Worm (Caenorhabditis elegans) whole organism, L4 larva: ENCODE measurements around the gene C47E8.4.

ENCODE experiments used
- F10B5.3 ChIP-seq: sonication (generic microtip); optimal IDR thresholded peaks from 2 replicates; lab custom pipeline; 2016; ENCODE audit warnings: mild to moderate bottlenecking, missing genetic modification characterization, missing compliant biosample characterization
- F44E2.7 ChIP-seq: fragments of 200-800 bp; sonication (Bioruptor generic); IDR thresholded peaks from 2 replicates; pipeline ENCODE4 v2.1.2; 2022; ENCODE audit warnings: missing genetic modification characterization, missing compliant biosample characterization
- R02D3.7 ChIP-seq: fragments of 150-350 bp; sonication (generic microtip); optimal IDR thresholded peaks from 3 replicates; lab custom pipeline; 2014; ENCODE audit warnings: missing biosample characterization, missing genetic modification characterization
- T26A8.4 ChIP-seq: fragments of 200-800 bp; sonication (Bioruptor generic); IDR thresholded peaks from 2 replicates; pipeline ENCODE4 v1.3.6; 2022; ENCODE audit warnings: missing genetic modification characterization, missing compliant biosample characterization
- ZK337.2 ChIP-seq: fragments of 200-800 bp; sonication (Bioruptor generic); IDR thresholded peaks from 2 replicates; pipeline ENCODE4 v1.3.6; 2022; ENCODE audit warnings: missing genetic modification reagents, missing genetic modification characterization, missing compliant biosample characterization
- ZK546.5 ChIP-seq, 2 experiments: sonication (generic microtip); optimal IDR thresholded peaks; 2 replicates each; lab custom pipeline; 2017; ENCODE audit warnings: missing biosample characterization in 2 of 2, missing genetic modification characterization in 2 of 2
- aha-1 ChIP-seq: fragments of 150-350 bp; peaks from one replicate; lab custom pipeline; 2014; ENCODE audit warnings: missing biosample characterization, missing genetic modification characterization
- attf-4 ChIP-seq: sonication (generic microtip); optimal IDR thresholded peaks from 3 replicates; lab custom pipeline; 2017; ENCODE audit warnings: missing biosample characterization, missing genetic modification characterization
- ceh-28 ChIP-seq: fragments of 150-350 bp; optimal IDR thresholded peaks from 2 replicates; lab custom pipeline; 2014; ENCODE audit warnings: missing biosample characterization, missing genetic modification reagents, missing genetic modification characterization
- ceh-44 ChIP-seq: fragments of 200-800 bp; sonication (Bioruptor generic); IDR thresholded peaks from 2 replicates; pipeline ENCODE4 v1.3.6; 2022; ENCODE audit warnings: missing genetic modification reagents, missing genetic modification characterization, missing compliant biosample characterization
- ceh-82 ChIP-seq: sonication (generic microtip); optimal IDR thresholded peaks from 2 replicates; lab custom pipeline; 2017; ENCODE audit warnings: missing biosample characterization, missing genetic modification characterization
- cey-2 ChIP-seq: sonication (generic microtip); optimal IDR thresholded peaks from 3 replicates; lab custom pipeline; 2017; ENCODE audit warnings: missing genetic modification characterization, mild to moderate bottlenecking, missing compliant biosample characterization, antibody characterized with exemption, borderline replicate concordance; ENCODE audit not compliant: insufficient read depth
- ctbp-1 ChIP-seq: fragments of 200-800 bp; sonication (Bioruptor generic); IDR thresholded peaks from 2 replicates; pipeline ENCODE4 v1.3.6; 2022; ENCODE audit warnings: missing genetic modification reagents, missing genetic modification characterization, missing compliant biosample characterization
- daf-19 ChIP-seq: fragments of 200-800 bp; sonication (Bioruptor generic); conservative IDR thresholded peaks from 2 replicates; pipeline ENCODE4 v1.3.6; 2022; ENCODE audit warnings: missing genetic modification characterization, missing compliant biosample characterization
- dmd-9 ChIP-seq: fragments of 200-800 bp; sonication (Bioruptor generic); IDR thresholded peaks from 2 replicates; pipeline ENCODE4 v1.3.6; 2022; ENCODE audit warnings: missing genetic modification reagents, missing genetic modification characterization, missing compliant biosample characterization
- duxl-1 ChIP-seq: sonication (generic microtip); optimal IDR thresholded peaks from 2 replicates; lab custom pipeline; 2016; ENCODE audit warnings: mild to moderate bottlenecking, missing genetic modification characterization, moderate library complexity, missing compliant biosample characterization; ENCODE audit not compliant: poor library complexity
- egl-27 ChIP-seq: sonication (generic microtip); optimal IDR thresholded peaks from 3 replicates; lab custom pipeline; 2017; ENCODE audit warnings: missing biosample characterization, missing genetic modification reagents, missing genetic modification characterization
- fkh-10 ChIP-seq: fragments of 150-350 bp; optimal IDR thresholded peaks from 2 replicates; lab custom pipeline; 2014; ENCODE audit warnings: missing biosample characterization, missing genetic modification reagents, missing genetic modification characterization
- fos-1 ChIP-seq: fragments of 150-350 bp; optimal IDR thresholded peaks from 2 replicates; lab custom pipeline; 2014; ENCODE audit warnings: missing biosample characterization, missing genetic modification characterization
- gei-8 ChIP-seq: fragments of 200-800 bp; sonication (Bioruptor generic); optimal IDR thresholded peaks from 2 replicates; lab custom pipeline; 2018; ENCODE audit warnings: mild to moderate bottlenecking, missing genetic modification characterization, missing compliant biosample characterization
- lin-13 ChIP-seq: fragments of 150-350 bp; optimal IDR thresholded peaks from 2 replicates; lab custom pipeline; 2014; ENCODE audit warnings: missing biosample characterization, missing genetic modification reagents, missing genetic modification characterization
- lin-38 ChIP-seq: fragments of 200-800 bp; sonication (Bioruptor generic); IDR thresholded peaks from 2 replicates; pipeline ENCODE4 v1.3.6; 2022; ENCODE audit warnings: missing genetic modification reagents, missing genetic modification characterization, missing compliant biosample characterization
- lir-3 ChIP-seq: sonication (generic microtip); optimal IDR thresholded peaks from 2 replicates; lab custom pipeline; 2016; ENCODE audit warnings: mild to moderate bottlenecking, missing genetic modification characterization, missing compliant biosample characterization
- mep-1 ChIP-seq: fragments of 150-350 bp; sonication (generic microtip); optimal IDR thresholded peaks from 3 replicates; lab custom pipeline; 2014; ENCODE audit warnings: missing biosample characterization, missing genetic modification characterization
- mxl-2 ChIP-seq: fragments of 200-800 bp; sonication (Bioruptor generic); conservative IDR thresholded peaks from 2 replicates; pipeline ENCODE4 v1.3.6; 2022; ENCODE audit warnings: missing genetic modification reagents, missing genetic modification characterization, missing compliant biosample characterization
- nhr-10 ChIP-seq: fragments of 150-350 bp; optimal IDR thresholded peaks from 2 replicates; lab custom pipeline; 2014; ENCODE audit warnings: missing biosample characterization, missing genetic modification characterization
- nhr-102 ChIP-seq: sonication (generic microtip); optimal IDR thresholded peaks from 2 replicates; lab custom pipeline; 2016; ENCODE audit warnings: mild to moderate bottlenecking, missing genetic modification characterization, moderate library complexity, missing compliant biosample characterization
- nhr-111 ChIP-seq: fragments of 200-800 bp; sonication (Bioruptor generic); optimal IDR thresholded peaks from 2 replicates; lab custom pipeline; 2018; ENCODE audit warnings: mild to moderate bottlenecking, missing genetic modification characterization, missing compliant biosample characterization
- nhr-237 ChIP-seq: sonication (generic microtip); optimal IDR thresholded peaks from 2 replicates; lab custom pipeline; 2017; ENCODE audit warnings: missing biosample characterization, missing genetic modification characterization
- nhr-25 ChIP-seq: sonication (generic microtip); optimal IDR thresholded peaks from 2 replicates; lab custom pipeline; 2017; ENCODE audit warnings: missing genetic modification characterization, mild to moderate bottlenecking, missing compliant biosample characterization, antibody characterized with exemption, moderate library complexity, borderline replicate concordance; ENCODE audit not compliant: insufficient read depth
- nhr-41 ChIP-seq: fragments of 200-800 bp; sonication (Bioruptor generic); IDR thresholded peaks from 2 replicates; pipeline ENCODE4 v1.3.6; 2022; ENCODE audit warnings: missing genetic modification reagents, missing genetic modification characterization, missing compliant biosample characterization
- pha-4 ChIP-seq, 2 experiments: fragments of 150-350 bp in 1 of 2; fragments of 200-800 bp in 1 of 2; sonication (Bioruptor generic) in 1 of 2; IDR thresholded peaks in 1 of 2; optimal IDR thresholded peaks in 1 of 2; 2 replicates each; pipeline versions ENCODE4 v1.3.6 to Lab custom; 2014 to 2022; ENCODE audit warnings: missing genetic modification characterization in 2 of 2, missing genetic modification reagents in 2 of 2, missing biosample characterization in 1 of 2, missing compliant biosample characterization in 1 of 2
- pqm-1 ChIP-seq: sonication (generic microtip); optimal IDR thresholded peaks from 2 replicates; lab custom pipeline; 2017; ENCODE audit warnings: missing biosample characterization, missing genetic modification characterization
- saeg-2 ChIP-seq: fragments of 200-800 bp; sonication (Bioruptor generic); IDR thresholded peaks from 2 replicates; pipeline ENCODE4 v1.3.6; 2022; ENCODE audit warnings: missing genetic modification reagents, missing genetic modification characterization, missing compliant biosample characterization
- set-16 ChIP-seq: fragments of 200-800 bp; sonication (Bioruptor generic); IDR thresholded peaks from 2 replicates; pipeline ENCODE4 v1.3.6; 2022; ENCODE audit warnings: missing genetic modification reagents, missing genetic modification characterization, missing compliant biosample characterization
- skn-1 ChIP-seq: fragments of 150-350 bp; optimal IDR thresholded peaks from 2 replicates; lab custom pipeline; 2014; ENCODE audit warnings: missing biosample characterization, missing genetic modification characterization
- snpc-1.2 ChIP-seq: fragments of 200-800 bp; sonication (Bioruptor generic); IDR thresholded peaks from 2 replicates; pipeline ENCODE4 v1.3.6; 2022; ENCODE audit warnings: missing genetic modification reagents, missing genetic modification characterization, missing compliant biosample characterization
- snpc-4 ChIP-seq: fragments of 150-350 bp; optimal IDR thresholded peaks from 2 replicates; lab custom pipeline; 2014; ENCODE audit warnings: missing biosample characterization, missing genetic modification characterization
- spr-1 ChIP-seq: sonication (generic microtip); optimal IDR thresholded peaks from 2 replicates; lab custom pipeline; 2016; ENCODE audit warnings: mild to moderate bottlenecking, missing genetic modification characterization, missing compliant biosample characterization
- tag-97 ChIP-seq: fragments of 200-800 bp; sonication (Bioruptor generic); IDR thresholded peaks from 2 replicates; pipeline ENCODE4 v1.3.6; 2022; ENCODE audit warnings: missing genetic modification characterization, missing compliant biosample characterization
- zfp-3 ChIP-seq: fragments of 200-800 bp; sonication (Bioruptor generic); conservative IDR thresholded peaks from 2 replicates; pipeline ENCODE4 v1.3.6; 2022; ENCODE audit warnings: missing genetic modification reagents, missing genetic modification characterization, missing compliant biosample characterization
- zip-11 ChIP-seq: fragments of 200-800 bp; sonication (Bioruptor generic); IDR thresholded peaks from 2 replicates; pipeline ENCODE4 v1.3.6; 2022; ENCODE audit warnings: missing genetic modification characterization, missing compliant biosample characterization
- ztf-11 ChIP-seq: fragments of 150-350 bp; optimal IDR thresholded peaks from 2 replicates; lab custom pipeline; 2014; ENCODE audit warnings: missing biosample characterization, missing genetic modification characterization
- ztf-7 ChIP-seq: fragments of 150-350 bp; optimal IDR thresholded peaks from 2 replicates; lab custom pipeline; 2014; ENCODE audit warnings: missing biosample characterization, missing genetic modification characterization

The C47E8.4 gene

ce11 chrV:14688097-14688912 lies 3.0 kb upstream of the C47E8.4 start, which contains the start of gene C47E8.11 (continued):
- TF ChIP-seq ceh-28 (no peak), nhr-10 (tag; lab: Kevin White, UChicago) (no peak), dmd-9 (GFP tag; lab: Robert Waterston, UW) (no peak), nhr-41 (GFP tag; lab: Robert Waterston, UW) (0 out of 2 replicates have a peak, but pooled peaks have one; percentile 14), tag-97 (no peak), spr-1 (peak; percentile 10), set-16 (GFP tag; lab: Robert Waterston, UW) (peak; percentile 39), R02D3.7 (tag; lab: Kevin White, UChicago) (no peak), attf-4 (tag; lab: Kevin White, UChicago) (no peak), ZK337.2 (GFP tag; lab: Robert Waterston, UW) (no peak), zip-11 (GFP tag; lab: Robert Waterston, UW) (0 out of 2 replicates have a peak, but pooled peaks have one; percentile 5), F10B5.3 (no peak), fos-1 (tag; lab: Kevin White, UChicago) (no peak), zfp-3 (GFP tag; lab: Robert Waterston, UW) (peak; percentile 92), daf-19 (GFP tag; lab: Robert Waterston, UW) (no peak), saeg-2 (GFP tag; lab: Robert Waterston, UW) (no peak), ceh-82 (tag; lab: Kevin White, UChicago) (no peak), fkh-10 (GFP tag; lab: Kevin White, UChicago) (no peak), mep-1 (tag; lab: Kevin White, UChicago) (peak; percentile 80), ceh-44 (GFP tag; lab: Robert Waterston, UW) (no peak), lir-3 (tag; lab: Kevin White, UChicago) (no peak), T26A8.4 (GFP tag; lab: Robert Waterston, UW) (peak; percentile 77), ztf-11 (tag; lab: Kevin White, UChicago) (no peak)

ce11 chrV:14687106-14687964 lies 2.0 kb upstream of the C47E8.4 start:
- no peak; the same call in 1 of the 2 replicates for TF ChIP-seq set-16 (GFP tag; lab: Robert Waterston, UW)
- TF ChIP-seq F44E2.7 (GFP tag; lab: Robert Waterston, UW) = no peak
- TF ChIP-seq saeg-2 (GFP tag; lab: Robert Waterston, UW) = 0 out of 2 replicates have a peak, but pooled peaks have one; percentile 7
- TF ChIP-seq ztf-11 (tag; lab: Kevin White, UChicago) = no peak
- peak; percentile 84 for TF ChIP-seq lin-13 (GFP tag; lab: Kevin White, UChicago)
- TF ChIP-seq gei-8 = peak; percentile 34
- TF ChIP-seq ceh-44 (GFP tag; lab: Robert Waterston, UW) = no peak
- TF ChIP-seq duxl-1 (tag; lab: Kevin White, UChicago) = no peak
- no peak for TF ChIP-seq mxl-2 (GFP tag; lab: Robert Waterston, UW)
- TF ChIP-seq lin-38 (GFP tag; lab: Robert Waterston, UW) = 0 out of 2 replicates have a peak, but pooled peaks have one; percentile 4
- TF ChIP-seq daf-19 (GFP tag; lab: Robert Waterston, UW) = peak; percentile 25; the same call in 1 of the 2 replicates
- TF ChIP-seq spr-1 = no peak
- TF ChIP-seq ZK546.5 (tag; optimal IDR thresholded peaks at IDR 0.05; lab: Kevin White, UChicago) = no peak
- TF ChIP-seq pqm-1 = no peak
- TF ChIP-seq ctbp-1 (GFP tag; lab: Robert Waterston, UW) = 0 out of 2 replicates have a peak, but pooled peaks have one; percentile 14
- TF ChIP-seq nhr-25 = peak; percentile 19
- no peak for TF ChIP-seq egl-27
- peak; percentile 88 for TF ChIP-seq aha-1 (tag; lab: Kevin White, UChicago)
- TF ChIP-seq cey-2 (tag; lab: Kevin White, UChicago) = no peak
- no peak for TF ChIP-seq nhr-111 (GFP tag; lab: Kevin White, UChicago)
- no peak for TF ChIP-seq ztf-7 (tag; lab: Kevin White, UChicago)
- TF ChIP-seq nhr-102 = no peak
- TF ChIP-seq fkh-10 (GFP tag; lab: Kevin White, UChicago) = no peak
- peak; percentile 25; the same call in 1 of the 2 replicates for TF ChIP-seq snpc-1.2 (GFP tag; lab: Robert Waterston, UW)
- TF ChIP-seq tag-97 = no peak
- TF ChIP-seq pha-4 (GFP tag; IDR thresholded peaks at IDR 0.05; lab: Robert Waterston, UW) = peak; percentile 40
- no peak for TF ChIP-seq pha-4 (tag; optimal IDR thresholded peaks at IDR 0.05; lab: Kevin White, UChicago)
- TF ChIP-seq snpc-4 (tag; lab: Kevin White, UChicago) = no peak
- TF ChIP-seq skn-1 (tag; lab: Kevin White, UChicago) = no peak
- no peak for TF ChIP-seq nhr-237 (tag; lab: Kevin White, UChicago)
